Worm (Caenorhabditis elegans) whole organism, L4/young adult: Measurements from ENCODE around the gene F49E11.7.

ENCODE experiments used
- W03F9.2 ChIP-seq: fragments of 150-350 bp; optimal IDR thresholded peaks from 2 replicates; lab custom pipeline; 2014; ENCODE audit warnings: missing biosample characterization, missing genetic modification characterization
- dao-5 ChIP-seq: sonication (generic microtip); optimal IDR thresholded peaks from 2 replicates; lab custom pipeline; 2016; ENCODE audit warnings: missing genotype, missing genetic modification characterization, moderate library complexity, missing compliant biosample characterization

- TF ChIP-seq W03F9.2: no peak
- no peak for TF ChIP-seq dao-5 (tag; lab: Kevin White, UChicago)
Measured at ce11 chrIV:13015801-13016404, 36.8 kb upstream of the F49E11.7 start.
